Fruit fly (Drosophila melanogaster): ENCODE data around the gene Ns3.

Gene Ns3

dm6 chrX:1482840-1483518 is 19.0 kb upstream of the Ns3 start, which contains the start of the genes sta and inc (continued):
- no peak for TF ChIP-seq Aef1 (GFP tag; IDR thresholded peaks at IDR 0.05)
- no peak for TF ChIP-seq trh (GFP tag; optimal IDR thresholded peaks at IDR 0.05)
- TF ChIP-seq MTF-1 (GFP tag; optimal IDR thresholded peaks at IDR 0.05; ENCODE audit: borderline replicate concordance): peak; percentile 86
- peak; percentile 35 for TF ChIP-seq CG31224 (GFP tag; IDR thresholded peaks at IDR 0.05)
- peak; percentile 35 for TF ChIP-seq hkb (optimal IDR thresholded peaks at IDR 0.05)
- TF ChIP-seq hkb (GFP tag; IDR thresholded peaks at IDR 0.05): peak; percentile 74
- TF ChIP-seq CG10267 (tag; optimal IDR thresholded peaks at IDR 0.05): peak; percentile 94
- peak; percentile 21 for TF ChIP-seq CG9609 (GFP tag; optimal IDR thresholded peaks at IDR 0.05)
- TF ChIP-seq scrt (GFP tag; optimal IDR thresholded peaks at IDR 0.05): peak; percentile 73
- TF ChIP-seq zen2 (GFP tag; IDR thresholded peaks at IDR 0.05; ENCODE audit: partially characterized antibody): peak; percentile 66; the same call in 2 of the 3 replicates
- TF ChIP-seq C15 (GFP tag; IDR thresholded peaks at IDR 0.05): 0 out of 3 replicates have a peak, but pooled peaks have one; percentile 14
- peak; percentile 0 for TF ChIP-seq kay (GFP tag; optimal IDR thresholded peaks at IDR 0.05)
- TF ChIP-seq Doc3 (GFP tag; IDR thresholded peaks at IDR 0.05; ENCODE audit: partially characterized antibody): peak; percentile 42; the same call in 1 of the 3 replicates
- TF ChIP-seq insv (GFP tag; optimal IDR thresholded peaks at IDR 0.05): peak in 1 of 2 experiments; percentile 59
- TF ChIP-seq CG6689 (GFP tag; IDR thresholded peaks at IDR 0.05): no peak
- peak; percentile 53 for TF ChIP-seq CG3407 (GFP tag; optimal IDR thresholded peaks at IDR 0.05)
- peak; percentile 12 to 67 for TF ChIP-seq dpn (GFP tag; optimal IDR thresholded peaks at IDR 0.05)
- peak; percentile 33; the same call in 1 of the 2 replicates for TF ChIP-seq wdn (GFP tag; IDR thresholded peaks at IDR 0.05)
- peak; percentile 32; the same call in 1 of the 2 replicates for TF ChIP-seq lmd (GFP tag; IDR thresholded peaks at IDR 0.05)
- TF ChIP-seq CG4730 (GFP tag; IDR thresholded peaks at IDR 0.05): no peak
- TF ChIP-seq Nf-YC (tag; optimal IDR thresholded peaks at IDR 0.05): peak; percentile 53
- TF ChIP-seq CG10366 (GFP tag; IDR thresholded peaks at IDR 0.05): no peak; the same call in 1 of the 2 replicates
- no peak for TF ChIP-seq dimm (GFP tag; IDR thresholded peaks at IDR 0.05)
- TF ChIP-seq Asciz (GFP tag; optimal IDR thresholded peaks at IDR 0.05): peak; percentile 65
- TF ChIP-seq cad (GFP tag; optimal IDR thresholded peaks at IDR 0.05): no peak
- no peak for TF ChIP-seq hb (GFP tag; IDR thresholded peaks at IDR 0.05; ENCODE audit: partially characterized antibody)
- 0 out of 3 replicates have a peak, but pooled peaks have one; percentile 20 for TF ChIP-seq CG6175 (GFP tag; IDR thresholded peaks at IDR 0.05)
- peak; percentile 55 for TF ChIP-seq sqz (GFP tag; optimal IDR thresholded peaks at IDR 0.05)
- peak; percentile 94 for TF ChIP-seq CG12659 (GFP tag; optimal IDR thresholded peaks at IDR 0.05)
- no peak for TF ChIP-seq jigr1 (GFP tag; IDR thresholded peaks at IDR 0.05)
- TF ChIP-seq Dll (GFP tag; IDR thresholded peaks at IDR 0.05; ENCODE audit: partially characterized antibody): peak; percentile 64; the same call in 2 of the 4 replicates
- no peak for TF ChIP-seq CG17568 (GFP tag; optimal IDR thresholded peaks at IDR 0.05)
- no peak for TF ChIP-seq CG3838 (GFP tag; optimal IDR thresholded peaks at IDR 0.05)
- no peak for TF ChIP-seq gcm2 (GFP tag; optimal IDR thresholded peaks at IDR 0.05)
- peak; percentile 84 for TF ChIP-seq CHES-1-like (GFP tag; optimal IDR thresholded peaks at IDR 0.05)
- peak; percentile 57 for TF ChIP-seq CG11504 (tag; optimal IDR thresholded peaks at IDR 0.05)
- no peak for TF ChIP-seq az2 (GFP tag; optimal IDR thresholded peaks at IDR 0.05)
- peak; percentile 58 for TF ChIP-seq Dad (GFP tag; optimal IDR thresholded peaks at IDR 0.05)
- TF ChIP-seq CG3163 (GFP tag; optimal IDR thresholded peaks at IDR 0.05): peak; percentile 31
- TF ChIP-seq Hand (GFP tag; optimal IDR thresholded peaks at IDR 0.05): peak; percentile 80
- 0 out of 2 replicates have a peak, but pooled peaks have one; percentile 8 for TF ChIP-seq sens-2 (GFP tag; IDR thresholded peaks at IDR 0.05)
- no peak for TF ChIP-seq CG12744 (GFP tag; optimal IDR thresholded peaks at IDR 0.05)
- no peak for TF ChIP-seq Hr39 (optimal IDR thresholded peaks at IDR 0.05)
- TF ChIP-seq Ravus (GFP tag; IDR thresholded peaks at IDR 0.05): no peak
- TF ChIP-seq CG14965 (GFP tag; optimal IDR thresholded peaks at IDR 0.05; ENCODE audit: borderline replicate concordance): no peak
- no peak for TF ChIP-seq cg (GFP tag; optimal IDR thresholded peaks at IDR 0.05)
- TF ChIP-seq CG8089 (GFP tag; optimal IDR thresholded peaks at IDR 0.05): peak; percentile 45
- peak; percentile 73 for TF ChIP-seq CG31365 (tag; optimal IDR thresholded peaks at IDR 0.05)
- peak; percentile 17 for TF ChIP-seq slou (GFP tag; optimal IDR thresholded peaks at IDR 0.05)
- peak; percentile 84 for TF ChIP-seq CG17912 (GFP tag; optimal IDR thresholded peaks at IDR 0.05)

Data from whole organism, embryonic.